Worm (Caenorhabditis elegans) whole organism, L4 larva: ENCODE measurements around the gene F35H10.6.

Experiments used
- F10B5.3 ChIP-seq: sonication (generic microtip); optimal IDR thresholded peaks from 2 replicates; lab custom pipeline; 2016; ENCODE audit warnings: mild to moderate bottlenecking, missing genetic modification characterization, missing compliant biosample characterization
- T20F7.1 ChIP-seq: fragments of 200-800 bp; sonication (Bioruptor generic); optimal IDR thresholded peaks from 2 replicates; lab custom pipeline; 2018; ENCODE audit warnings: mild to moderate bottlenecking, missing genetic modification characterization, missing compliant biosample characterization
- T26A8.4 ChIP-seq: fragments of 200-800 bp; sonication (Bioruptor generic); IDR thresholded peaks from 2 replicates; pipeline ENCODE4 v1.3.6; 2022; ENCODE audit warnings: missing genetic modification characterization, missing compliant biosample characterization
- Y105C5A.15 ChIP-seq: fragments of 200-800 bp; sonication (Bioruptor generic); IDR thresholded peaks from 2 replicates; pipeline ENCODE4 v1.3.6; 2022; ENCODE audit warnings: missing genetic modification characterization, missing compliant biosample characterization
- Y75B8A.6 ChIP-seq: fragments of 200-800 bp; sonication (Bioruptor generic); IDR thresholded peaks from 2 replicates; pipeline ENCODE4 v1.3.6; 2022; ENCODE audit warnings: missing genetic modification reagents, missing genetic modification characterization, missing compliant biosample characterization
- ZK337.2 ChIP-seq: fragments of 200-800 bp; sonication (Bioruptor generic); IDR thresholded peaks from 2 replicates; pipeline ENCODE4 v1.3.6; 2022; ENCODE audit warnings: missing genetic modification reagents, missing genetic modification characterization, missing compliant biosample characterization
- aly-2 ChIP-seq: sonication (generic microtip); optimal IDR thresholded peaks from 2 replicates; lab custom pipeline; 2018; ENCODE audit warnings: missing biosample characterization, missing genetic modification characterization
- ama-1 ChIP-seq: fragments of 150-350 bp; optimal IDR thresholded peaks from 2 replicates; lab custom pipeline; 2014; ENCODE audit warnings: inconsistent platforms, mixed read lengths
- ceh-28 ChIP-seq: fragments of 150-350 bp; optimal IDR thresholded peaks from 2 replicates; lab custom pipeline; 2014; ENCODE audit warnings: missing biosample characterization, missing genetic modification reagents, missing genetic modification characterization
- ceh-32 ChIP-seq: sonication (generic microtip); optimal IDR thresholded peaks from 2 replicates; lab custom pipeline; 2016; ENCODE audit warnings: mild to moderate bottlenecking, missing genetic modification characterization, missing compliant biosample characterization; ENCODE audit not compliant: poor library complexity
- ceh-44 ChIP-seq: fragments of 200-800 bp; sonication (Bioruptor generic); IDR thresholded peaks from 2 replicates; pipeline ENCODE4 v1.3.6; 2022; ENCODE audit warnings: missing genetic modification reagents, missing genetic modification characterization, missing compliant biosample characterization
- ceh-82 ChIP-seq: sonication (generic microtip); optimal IDR thresholded peaks from 2 replicates; lab custom pipeline; 2017; ENCODE audit warnings: missing biosample characterization, missing genetic modification characterization
- ces-1 ChIP-seq: fragments of 150-350 bp; sonication (generic microtip); optimal IDR thresholded peaks from 4 replicates; lab custom pipeline; 2014; ENCODE audit warnings: missing biosample characterization, missing genetic modification reagents, missing genetic modification characterization
- daf-12 ChIP-seq: fragments of 150-350 bp; optimal IDR thresholded peaks from 2 replicates; lab custom pipeline; 2014; ENCODE audit warnings: missing biosample characterization, missing genetic modification reagents, missing genetic modification characterization
- daf-16 ChIP-seq, 3 experiments: sonication (generic microtip); optimal IDR thresholded peaks; 2 replicates each; lab custom pipeline; 2016 to 2017; ENCODE audit warnings: missing genetic modification characterization in 3 of 3, missing genetic modification reagents in 3 of 3, mild to moderate bottlenecking in 2 of 3, missing compliant biosample characterization in 2 of 3, missing biosample characterization in 1 of 3, moderate library complexity in 1 of 3
- dmd-6 ChIP-seq: fragments of 200-800 bp; sonication (Bioruptor generic); IDR thresholded peaks from 2 replicates; pipeline ENCODE4 v1.3.6; 2022; ENCODE audit warnings: missing genetic modification reagents, missing genetic modification characterization, missing compliant biosample characterization
- dmd-9 ChIP-seq: fragments of 200-800 bp; sonication (Bioruptor generic); IDR thresholded peaks from 2 replicates; pipeline ENCODE4 v1.3.6; 2022; ENCODE audit warnings: missing genetic modification reagents, missing genetic modification characterization, missing compliant biosample characterization
- dpl-1 ChIP-seq: fragments of 150-350 bp; optimal IDR thresholded peaks from 2 replicates; lab custom pipeline; 2014; ENCODE audit warnings: missing biosample characterization, missing genetic modification reagents, missing genetic modification characterization
- dve-1 ChIP-seq: sonication (generic microtip); optimal IDR thresholded peaks from 2 replicates; lab custom pipeline; 2017; ENCODE audit warnings: antibody characterized with exemption, mild to moderate bottlenecking, missing genetic modification characterization, missing compliant biosample characterization; ENCODE audit not compliant: insufficient read depth
- fos-1 ChIP-seq: fragments of 150-350 bp; optimal IDR thresholded peaks from 2 replicates; lab custom pipeline; 2014; ENCODE audit warnings: missing biosample characterization, missing genetic modification characterization
- hlh-11 ChIP-seq: fragments of 200-800 bp; sonication (Bioruptor generic); optimal IDR thresholded peaks from 2 replicates; lab custom pipeline; 2018; ENCODE audit warnings: mild to moderate bottlenecking, missing genetic modification characterization, missing compliant biosample characterization
- hlh-30 ChIP-seq: sonication (generic microtip); optimal IDR thresholded peaks from 2 replicates; lab custom pipeline; 2017; ENCODE audit warnings: antibody characterized with exemption, mild to moderate bottlenecking, missing genetic modification characterization, missing compliant biosample characterization; ENCODE audit not compliant: insufficient read depth
- hmg-1.1 ChIP-seq: fragments of 200-800 bp; sonication (Bioruptor generic); IDR thresholded peaks from 2 replicates; pipeline ENCODE4 v1.3.6; 2022; ENCODE audit warnings: missing genetic modification reagents, missing genetic modification characterization, missing compliant biosample characterization
- jun-1 ChIP-seq: fragments of 150-350 bp; optimal IDR thresholded peaks from 2 replicates; lab custom pipeline; 2014; ENCODE audit warnings: missing biosample characterization, missing genetic modification reagents, missing genetic modification characterization
- lin-13 ChIP-seq: fragments of 150-350 bp; optimal IDR thresholded peaks from 2 replicates; lab custom pipeline; 2014; ENCODE audit warnings: missing biosample characterization, missing genetic modification reagents, missing genetic modification characterization
- lin-38 ChIP-seq: fragments of 200-800 bp; sonication (Bioruptor generic); IDR thresholded peaks from 2 replicates; pipeline ENCODE4 v1.3.6; 2022; ENCODE audit warnings: missing genetic modification reagents, missing genetic modification characterization, missing compliant biosample characterization
- lin-39 ChIP-seq: fragments of 150-350 bp; optimal IDR thresholded peaks from 2 replicates; lab custom pipeline; 2014; ENCODE audit warnings: missing biosample characterization, missing genetic modification reagents, missing genetic modification characterization
- lir-3 ChIP-seq: sonication (generic microtip); optimal IDR thresholded peaks from 2 replicates; lab custom pipeline; 2016; ENCODE audit warnings: mild to moderate bottlenecking, missing genetic modification characterization, missing compliant biosample characterization
- lsy-2 ChIP-seq, 2 experiments: fragments of 150-350 bp in 1 of 2; sonication (generic microtip) in 1 of 2; optimal IDR thresholded peaks; 2 replicates each; lab custom pipeline; 2014 to 2017; ENCODE audit warnings: missing biosample characterization in 2 of 2, missing genetic modification characterization in 2 of 2
- madf-5 ChIP-seq, 2 experiments: fragments of 200-800 bp; sonication (Bioruptor generic); IDR thresholded peaks; 2 replicates each; pipeline ENCODE4 v1.3.6; 2022; ENCODE audit warnings: missing compliant biosample characterization in 2 of 2, missing genetic modification characterization in 2 of 2
- mdl-1 ChIP-seq, 2 experiments: fragments of 150-350 bp in 1 of 2; sonication (generic microtip) in 1 of 2; optimal IDR thresholded peaks; 2 replicates each; lab custom pipeline; 2014 to 2017; ENCODE audit warnings: missing biosample characterization in 2 of 2, missing genetic modification characterization in 2 of 2
- mes-2 ChIP-seq: sonication (generic microtip); optimal IDR thresholded peaks from 2 replicates; lab custom pipeline; 2016; ENCODE audit warnings: missing genotype, mild to moderate bottlenecking, missing genetic modification characterization, missing compliant biosample characterization; ENCODE audit not compliant: poor library complexity, severe bottlenecking
- mxl-2 ChIP-seq: fragments of 200-800 bp; sonication (Bioruptor generic); conservative IDR thresholded peaks from 2 replicates; pipeline ENCODE4 v1.3.6; 2022; ENCODE audit warnings: missing genetic modification reagents, missing genetic modification characterization, missing compliant biosample characterization
- mxl-3 ChIP-seq: fragments of 200-800 bp; sonication (Bioruptor generic); optimal IDR thresholded peaks from 2 replicates; lab custom pipeline; 2018; ENCODE audit warnings: mild to moderate bottlenecking, missing genetic modification characterization, missing compliant biosample characterization
- nhr-102 ChIP-seq: sonication (generic microtip); optimal IDR thresholded peaks from 2 replicates; lab custom pipeline; 2016; ENCODE audit warnings: mild to moderate bottlenecking, missing genetic modification characterization, moderate library complexity, missing compliant biosample characterization
- nhr-111 ChIP-seq: fragments of 200-800 bp; sonication (Bioruptor generic); optimal IDR thresholded peaks from 2 replicates; lab custom pipeline; 2018; ENCODE audit warnings: mild to moderate bottlenecking, missing genetic modification characterization, missing compliant biosample characterization
- nhr-28 ChIP-seq: fragments of 150-350 bp; optimal IDR thresholded peaks from 2 replicates; lab custom pipeline; 2014; ENCODE audit warnings: missing biosample characterization, missing genetic modification characterization
- nhr-6 ChIP-seq: fragments of 150-350 bp; optimal IDR thresholded peaks from 2 replicates; lab custom pipeline; 2014; ENCODE audit warnings: missing biosample characterization, missing genetic modification characterization
- pha-4 ChIP-seq, 2 experiments: fragments of 150-350 bp in 1 of 2; fragments of 200-800 bp in 1 of 2; sonication (Bioruptor generic) in 1 of 2; IDR thresholded peaks in 1 of 2; optimal IDR thresholded peaks in 1 of 2; 2 replicates each; pipeline versions ENCODE4 v1.3.6 to Lab custom; 2014 to 2022; ENCODE audit warnings: missing genetic modification characterization in 2 of 2, missing genetic modification reagents in 2 of 2, missing biosample characterization in 1 of 2, missing compliant biosample characterization in 1 of 2
- rbr-2 ChIP-seq: sonication (generic microtip); optimal IDR thresholded peaks from 2 replicates; lab custom pipeline; 2016; ENCODE audit warnings: missing genotype, missing genetic modification characterization, missing compliant biosample characterization
- sdz-12 ChIP-seq: fragments of 200-800 bp; sonication (Bioruptor generic); optimal IDR thresholded peaks from 2 replicates; lab custom pipeline; 2018; ENCODE audit warnings: mild to moderate bottlenecking, missing genetic modification characterization, missing compliant biosample characterization
- set-16 ChIP-seq: fragments of 200-800 bp; sonication (Bioruptor generic); IDR thresholded peaks from 2 replicates; pipeline ENCODE4 v1.3.6; 2022; ENCODE audit warnings: missing genetic modification reagents, missing genetic modification characterization, missing compliant biosample characterization
- skn-1 ChIP-seq: fragments of 150-350 bp; optimal IDR thresholded peaks from 2 replicates; lab custom pipeline; 2014; ENCODE audit warnings: missing biosample characterization, missing genetic modification characterization
- snpc-4 ChIP-seq: fragments of 150-350 bp; optimal IDR thresholded peaks from 2 replicates; lab custom pipeline; 2014; ENCODE audit warnings: missing biosample characterization, missing genetic modification characterization
- tag-97 ChIP-seq: fragments of 200-800 bp; sonication (Bioruptor generic); IDR thresholded peaks from 2 replicates; pipeline ENCODE4 v1.3.6; 2022; ENCODE audit warnings: missing genetic modification characterization, missing compliant biosample characterization
- zfp-3 ChIP-seq: fragments of 200-800 bp; sonication (Bioruptor generic); conservative IDR thresholded peaks from 2 replicates; pipeline ENCODE4 v1.3.6; 2022; ENCODE audit warnings: missing genetic modification reagents, missing genetic modification characterization, missing compliant biosample characterization
- ztf-11 ChIP-seq: fragments of 150-350 bp; optimal IDR thresholded peaks from 2 replicates; lab custom pipeline; 2014; ENCODE audit warnings: missing biosample characterization, missing genetic modification characterization
- ztf-7 ChIP-seq: fragments of 150-350 bp; optimal IDR thresholded peaks from 2 replicates; lab custom pipeline; 2014; ENCODE audit warnings: missing biosample characterization, missing genetic modification characterization

The F35H10.6 gene

ce11 chrIV:8289505-8289579, 10.4 kb upstream of the F35H10.6 start, which contains the start of gene nucl-1:
nucl-1 (minus strand) TSS chrIV:8289530.
- TF ChIP-seq ztf-11: no peak
- no peak for TF ChIP-seq mxl-3 (GFP tag; lab: Kevin White, UChicago)
- TF ChIP-seq lsy-2 (tag; optimal IDR thresholded peaks at IDR 0.05; lab: Kevin White, UChicago): no peak
- TF ChIP-seq lin-39 (tag; lab: Kevin White, UChicago): no peak
- TF ChIP-seq sdz-12 (GFP tag; lab: Kevin White, UChicago): no peak
- TF ChIP-seq ZK337.2 (GFP tag; lab: Robert Waterston, UW): no peak

ce11 chrIV:8289580-8290323, 10.0 kb upstream of the F35H10.6 start, which contains the start of gene daf-31:
daf-31 (plus strand) TSS chrIV:8290273.
- no peak for TF ChIP-seq pha-4 (GFP tag; IDR thresholded peaks at IDR 0.05; lab: Robert Waterston, UW)
- peak; percentile 39 for TF ChIP-seq pha-4 (tag; optimal IDR thresholded peaks at IDR 0.05; lab: Kevin White, UChicago)
- TF ChIP-seq nhr-102 (tag; lab: Kevin White, UChicago): no peak
- no peak; the same call in 1 of the 2 replicates for TF ChIP-seq dmd-6 (GFP tag; lab: Robert Waterston, UW)
- TF ChIP-seq sdz-12 (GFP tag; lab: Kevin White, UChicago): no peak
- TF ChIP-seq nhr-28 (tag; lab: Kevin White, UChicago): peak; percentile 3
- peak; percentile 36 for TF ChIP-seq dve-1
- peak; percentile 50 for TF ChIP-seq lin-38 (GFP tag; lab: Robert Waterston, UW)
- no peak for TF ChIP-seq fos-1 (tag; lab: Kevin White, UChicago)
- no peak for TF ChIP-seq tag-97 (GFP tag; lab: Robert Waterston, UW)
- peak in 1 of 2 experiments; percentile 17 for TF ChIP-seq mdl-1 (tag; optimal IDR thresholded peaks at IDR 0.05; lab: Kevin White, UChicago)
- TF ChIP-seq zfp-3: no peak
- no peak for TF ChIP-seq mxl-2
- no peak for TF ChIP-seq F10B5.3 (tag; lab: Kevin White, UChicago)
- peak; percentile 0 for TF ChIP-seq hlh-11 (tag; lab: Kevin White, UChicago)
- peak; percentile 24 for TF ChIP-seq lin-13
- peak; percentile 23 for TF ChIP-seq hlh-30 (tag; lab: Kevin White, UChicago)
- TF ChIP-seq nhr-111 (GFP tag; lab: Kevin White, UChicago): no peak
- peak; percentile 7 for TF ChIP-seq ama-1 (lab: Kevin White, UChicago)
- no peak for TF ChIP-seq ceh-32 (tag; lab: Kevin White, UChicago)
- no peak for TF ChIP-seq lir-3 (tag; lab: Kevin White, UChicago)
- TF ChIP-seq ceh-82 (tag; lab: Kevin White, UChicago): no peak
- peak; percentile 4 for TF ChIP-seq ceh-28 (tag; lab: Kevin White, UChicago)
- TF ChIP-seq ceh-44 (GFP tag; lab: Robert Waterston, UW): no peak
- no peak for TF ChIP-seq Y75B8A.6
- TF ChIP-seq dpl-1 (GFP tag; lab: Kevin White, UChicago): peak; percentile 57
- TF ChIP-seq Y105C5A.15 (GFP tag; lab: Robert Waterston, UW): no peak
- no peak for TF ChIP-seq madf-5 (GFP tag; IDR thresholded peaks at IDR 0.05; lab: Robert Waterston, UW)
- no peak for TF ChIP-seq aly-2 (tag; lab: Kevin White, UChicago)
- TF ChIP-seq daf-12 (tag; lab: Kevin White, UChicago): no peak
- TF ChIP-seq skn-1 (tag; lab: Kevin White, UChicago): no peak
- no peak for TF ChIP-seq mxl-3 (GFP tag; lab: Kevin White, UChicago)
- no peak for TF ChIP-seq ZK337.2 (GFP tag; lab: Robert Waterston, UW)
- TF ChIP-seq hmg-1.1: no peak
- TF ChIP-seq jun-1 (tag; lab: Kevin White, UChicago): no peak
- peak; percentile 26 for TF ChIP-seq T20F7.1 (GFP tag; lab: Kevin White, UChicago)
- no peak for TF ChIP-seq T26A8.4 (GFP tag; lab: Robert Waterston, UW)
- no peak for TF ChIP-seq set-16 (GFP tag; lab: Robert Waterston, UW)
- no peak for TF ChIP-seq ces-1 (GFP tag; lab: Kevin White, UChicago)
- TF ChIP-seq mes-2 (tag; lab: Kevin White, UChicago): peak; percentile 77
- TF ChIP-seq snpc-4 (tag; lab: Kevin White, UChicago): no peak
- TF ChIP-seq daf-16 (GFP tag; optimal IDR thresholded peaks at IDR 0.05; lab: Kevin White, UChicago): no peak
- TF ChIP-seq daf-16 (tag; optimal IDR thresholded peaks at IDR 0.05; lab: Kevin White, UChicago): peak; percentile 50
- peak; percentile 56 for TF ChIP-seq nhr-6
- peak; percentile 36 for TF ChIP-seq rbr-2
- TF ChIP-seq dmd-9 (GFP tag; lab: Robert Waterston, UW): no peak
- TF ChIP-seq ztf-7 (tag; lab: Kevin White, UChicago): no peak
